Fruit fly (Drosophila melanogaster) whole organism, embryonic: Measurements from ENCODE around the gene Sec61alpha.

ENCODE experiments used
- Atf6 ChIP-seq: fragments of 200-800 bp; sonication (Bioruptor generic); IDR thresholded peaks from 2 replicates; pipeline ENCODE4 v1.3.6; 2022; ENCODE audit warnings: missing biosample characterization, missing genetic modification characterization
- CG10147 ChIP-seq: fragments of 200-800 bp; sonication (Bioruptor generic); optimal IDR thresholded peaks from 2 replicates; lab custom pipeline; 2019; ENCODE audit warnings: missing biosample characterization, mild to moderate bottlenecking, missing genetic modification characterization, moderate library complexity
- CG1024 ChIP-seq: fragments of 200-800 bp; sonication (Bioruptor generic); IDR thresholded peaks from 2 replicates; pipeline ENCODE4 v1.3.6; 2022; ENCODE audit warnings: missing biosample characterization, missing genetic modification characterization
- CG10543 ChIP-seq: fragments of 200-800 bp; sonication (Bioruptor generic); optimal IDR thresholded peaks from 3 replicates; lab custom pipeline; 2017; ENCODE audit warnings: missing biosample characterization, mild to moderate bottlenecking, missing genetic modification characterization, moderate library complexity
- CG10959 ChIP-seq: fragments of 200-800 bp; sonication (Bioruptor generic); IDR thresholded peaks from 2 replicates; pipeline ENCODE4 v1.3.6; 2022; ENCODE audit warnings: missing biosample characterization, missing genetic modification characterization
- CG12219 ChIP-seq: fragments of 200-800 bp; sonication (Bioruptor generic); optimal IDR thresholded peaks from 3 replicates; lab custom pipeline; 2018; ENCODE audit warnings: missing biosample characterization, mild to moderate bottlenecking, missing genetic modification characterization
- CG12942 ChIP-seq: fragments of 200-800 bp; sonication (Bioruptor generic); optimal IDR thresholded peaks from 3 replicates; lab custom pipeline; 2016; ENCODE audit warnings: missing biosample characterization, missing genetic modification characterization
- CG13296 ChIP-seq: fragments of 200-800 bp; sonication (Bioruptor generic); optimal IDR thresholded peaks from 3 replicates; lab custom pipeline; 2018; ENCODE audit warnings: missing biosample characterization, mild to moderate bottlenecking, missing genetic modification characterization
- CG15479 ChIP-seq: fragments of 200-800 bp; sonication (Bioruptor generic); optimal IDR thresholded peaks from 3 replicates; lab custom pipeline; 2019; ENCODE audit warnings: missing biosample characterization, mild to moderate bottlenecking, missing genetic modification characterization, moderate library complexity
- CG15514 ChIP-seq: fragments of 200-800 bp; sonication (Bioruptor generic); optimal IDR thresholded peaks from 3 replicates; lab custom pipeline; 2017; ENCODE audit warnings: missing biosample characterization, missing genetic modification characterization, mild to moderate bottlenecking, moderate library complexity, missing genetic modification reagents
- CG16779 ChIP-seq: fragments of 200-800 bp; sonication (Bioruptor generic); IDR thresholded peaks from 2 replicates; pipeline ENCODE4 v1.3.6; 2022; ENCODE audit warnings: missing biosample characterization, missing genetic modification characterization
- CG16815 ChIP-seq: fragments of 200-800 bp; sonication (Bioruptor generic); optimal IDR thresholded peaks from 3 replicates; lab custom pipeline; 2017; ENCODE audit warnings: missing biosample characterization, mild to moderate bottlenecking, missing genetic modification characterization
- CG17361 ChIP-seq: fragments of 200-800 bp; sonication (Bioruptor generic); IDR thresholded peaks from 3 replicates; pipeline ENCODE4 v1.3.6; 2022; ENCODE audit warnings: missing biosample characterization, missing genetic modification characterization
- CG30431 ChIP-seq: fragments of 200-800 bp; sonication (Bioruptor generic); optimal IDR thresholded peaks from 2 replicates; lab custom pipeline; 2017; ENCODE audit warnings: missing biosample characterization, missing genetic modification characterization
- CG32767 ChIP-seq: fragments of 200-800 bp; sonication (Bioruptor generic); IDR thresholded peaks from 2 replicates; pipeline ENCODE4 v1.3.6; 2022; ENCODE audit warnings: missing biosample characterization, missing genetic modification characterization
- CG5180 ChIP-seq: fragments of 200-800 bp; sonication (Bioruptor generic); optimal IDR thresholded peaks from 3 replicates; lab custom pipeline; 2017; ENCODE audit warnings: missing biosample characterization, missing genetic modification characterization, mild to moderate bottlenecking, moderate library complexity, missing genetic modification reagents
- CkIIα-i1 ChIP-seq: fragments of 200-800 bp; sonication (Bioruptor generic); IDR thresholded peaks from 2 replicates; pipeline ENCODE4 v1.3.6; 2022; ENCODE audit warnings: missing biosample characterization, missing genetic modification characterization
- Deaf1 ChIP-seq: fragments of 200-800 bp; optimal IDR thresholded peaks from 3 replicates; lab custom pipeline; 2019; ENCODE audit warnings: missing biosample characterization, mild to moderate bottlenecking, missing genetic modification characterization, moderate library complexity
- Drgx ChIP-seq: fragments of 200-800 bp; sonication (Bioruptor generic); IDR thresholded peaks from 2 replicates; pipeline ENCODE4 v1.3.6; 2022; ENCODE audit warnings: missing biosample characterization, missing genetic modification characterization
- Fer3 ChIP-seq: fragments of 200-800 bp; sonication (Bioruptor generic); optimal IDR thresholded peaks from 2 replicates; lab custom pipeline; 2018; ENCODE audit warnings: missing biosample characterization, mild to moderate bottlenecking, missing genetic modification characterization, moderate library complexity
- H15 ChIP-seq: fragments of 200-800 bp; sonication (Bioruptor generic); IDR thresholded peaks from 3 replicates; pipeline ENCODE4 v1.3.6; 2022; ENCODE audit warnings: missing biosample characterization, missing genetic modification characterization
- Lim3 ChIP-seq: fragments of 200-800 bp; sonication (Bioruptor generic); IDR thresholded peaks from 2 replicates; pipeline ENCODE4 v1.3.6; 2022; ENCODE audit warnings: missing biosample characterization, missing genetic modification characterization
- Trl ChIP-seq, 3 experiments: fragments of >200 bp in 2 of 3; fragments of 200-800 bp in 1 of 3; sonication (Bioruptor generic) in 1 of 3; optimal IDR thresholded peaks; 2 replicates in 1 of 3; 3 replicates in 2 of 3; lab custom pipeline; 2016 to 2017; ENCODE audit warnings: missing biosample characterization in 1 of 3, missing genetic modification characterization in 1 of 3
- bsh ChIP-seq, 2 experiments: fragments of 200-800 bp; sonication (Bioruptor generic); optimal IDR thresholded peaks; 2 replicates each; lab custom pipeline; 2017 to 2018; ENCODE audit warnings: mild to moderate bottlenecking in 2 of 2, missing biosample characterization in 2 of 2, missing genetic modification characterization in 2 of 2, moderate library complexity in 1 of 2
- cato ChIP-seq: fragments of 200-800 bp; sonication (Bioruptor generic); optimal IDR thresholded peaks from 2 replicates; lab custom pipeline; 2016; ENCODE audit warnings: missing biosample characterization, missing genetic modification characterization, borderline replicate concordance
- caup ChIP-seq: fragments of 200-800 bp; sonication (Bioruptor generic); optimal IDR thresholded peaks from 3 replicates; lab custom pipeline; 2017; ENCODE audit warnings: missing biosample characterization, mild to moderate bottlenecking, missing genetic modification characterization, moderate library complexity; ENCODE audit not compliant: severe bottlenecking
- chm ChIP-seq: fragments of 200-800 bp; sonication (Bioruptor generic); IDR thresholded peaks from 2 replicates; pipeline ENCODE4 v1.3.6; 2022; ENCODE audit warnings: missing biosample characterization, missing genetic modification characterization
- crc ChIP-seq: fragments of 200-800 bp; sonication (Bioruptor generic); optimal IDR thresholded peaks from 2 replicates; lab custom pipeline; 2016; ENCODE audit warnings: missing biosample characterization, missing genetic modification characterization
- dmrt11E ChIP-seq: fragments of 200-800 bp; sonication (Bioruptor generic); optimal IDR thresholded peaks from 3 replicates; lab custom pipeline; 2018; ENCODE audit warnings: missing biosample characterization, mild to moderate bottlenecking, missing genetic modification characterization, moderate library complexity
- exex ChIP-seq: fragments of 200-800 bp; sonication (Bioruptor generic); optimal IDR thresholded peaks from 4 replicates; lab custom pipeline; 2018; ENCODE audit warnings: missing biosample characterization, mild to moderate bottlenecking, missing genetic modification characterization, moderate library complexity
- fd64A ChIP-seq: fragments of 200-800 bp; sonication (Bioruptor generic); optimal IDR thresholded peaks from 3 replicates; lab custom pipeline; 2018; ENCODE audit warnings: missing biosample characterization, mild to moderate bottlenecking, missing genetic modification characterization
- fd96Cb ChIP-seq: fragments of 200-800 bp; sonication (Bioruptor generic); optimal IDR thresholded peaks from 2 replicates; lab custom pipeline; 2018; ENCODE audit warnings: missing biosample characterization, mild to moderate bottlenecking, missing genetic modification characterization, moderate library complexity
- gfzf ChIP-seq: fragments of 200-800 bp; sonication (Bioruptor generic); optimal IDR thresholded peaks from 2 replicates; lab custom pipeline; 2016; ENCODE audit warnings: missing biosample characterization, mild to moderate bottlenecking, missing genetic modification characterization, moderate library complexity
- hbn ChIP-seq: fragments of 200-800 bp; sonication (Bioruptor generic); IDR thresholded peaks from 2 replicates; pipeline ENCODE4 v1.3.6; 2022; ENCODE audit warnings: missing biosample characterization, missing genetic modification characterization; ENCODE audit not compliant: partially characterized antibody
- insv ChIP-seq, 2 experiments: fragments of 200-800 bp; sonication (Bioruptor generic); optimal IDR thresholded peaks; 3 replicates each; lab custom pipeline; 2016 to 2018; ENCODE audit warnings: missing biosample characterization in 2 of 2, missing genetic modification characterization in 2 of 2
- jigr1 ChIP-seq: fragments of 200-800 bp; sonication (Bioruptor generic); IDR thresholded peaks from 3 replicates; pipeline ENCODE4 v1.3.6; 2022; ENCODE audit warnings: missing biosample characterization, missing genetic modification characterization
- klu ChIP-seq: fragments of 200-800 bp; sonication (Bioruptor generic); IDR thresholded peaks from 2 replicates; pipeline ENCODE4 v1.3.6; 2022; ENCODE audit warnings: missing biosample characterization, missing genetic modification characterization
- kni ChIP-seq: fragments of 200-800 bp; sonication (Bioruptor generic); optimal IDR thresholded peaks from 3 replicates; lab custom pipeline; 2017; ENCODE audit warnings: mild to moderate bottlenecking, missing biosample characterization, missing genetic modification reagents, missing genetic modification characterization
- lov ChIP-seq, 2 experiments: fragments of 200-800 bp in 1 of 2; fragments of >200 bp in 1 of 2; sonication (Bioruptor generic) in 1 of 2; IDR thresholded peaks in 1 of 2; optimal IDR thresholded peaks in 1 of 2; 2 replicates in 1 of 2; 3 replicates in 1 of 2; pipeline versions ENCODE4 v1.3.6 to Lab custom; 2017 to 2022; ENCODE audit warnings: missing biosample characterization in 1 of 2, missing genetic modification characterization in 1 of 2
- mirr ChIP-seq: fragments of 200-800 bp; sonication (Bioruptor generic); optimal IDR thresholded peaks from 3 replicates; lab custom pipeline; 2018; ENCODE audit warnings: missing biosample characterization, mild to moderate bottlenecking, missing genetic modification characterization
- rib ChIP-seq: fragments of 200-800 bp; sonication (Bioruptor generic); IDR thresholded peaks from 2 replicates; pipeline ENCODE4 v1.3.6; 2022; ENCODE audit warnings: missing biosample characterization, missing genetic modification characterization
- ro ChIP-seq: fragments of 200-800 bp; sonication (Bioruptor generic); IDR thresholded peaks from 2 replicates; pipeline ENCODE4 v1.3.6; 2022; ENCODE audit warnings: missing biosample characterization, missing genetic modification characterization
- sd ChIP-seq: fragments of 200-800 bp; sonication (Bioruptor generic); optimal IDR thresholded peaks from 3 replicates; lab custom pipeline; 2018; ENCODE audit warnings: missing biosample characterization, mild to moderate bottlenecking, missing genetic modification characterization, moderate library complexity
- stc ChIP-seq: fragments of 200-800 bp; sonication (Bioruptor generic); IDR thresholded peaks from 2 replicates; pipeline ENCODE4 v1.3.6; 2022; ENCODE audit warnings: missing biosample characterization, missing genetic modification characterization
- tio ChIP-seq: fragments of 200-800 bp; sonication (Bioruptor generic); optimal IDR thresholded peaks from 2 replicates; lab custom pipeline; 2017; ENCODE audit warnings: missing biosample characterization, missing genetic modification characterization, inconsistent platforms
- trem ChIP-seq: fragments of 200-800 bp; optimal IDR thresholded peaks from 3 replicates; lab custom pipeline; 2019; ENCODE audit warnings: missing biosample characterization, mild to moderate bottlenecking, missing genetic modification characterization, moderate library complexity
- vnd ChIP-seq: fragments of 200-800 bp; sonication (Bioruptor generic); IDR thresholded peaks from 3 replicates; pipeline ENCODE4 v1.3.6; 2022; ENCODE audit warnings: missing biosample characterization, missing genetic modification characterization; ENCODE audit not compliant: partially characterized antibody
- wdn ChIP-seq: fragments of 200-800 bp; sonication (Bioruptor generic); IDR thresholded peaks from 2 replicates; pipeline ENCODE4 v1.3.6; 2022; ENCODE audit warnings: missing biosample characterization, missing genetic modification characterization
- wor ChIP-seq: fragments of 200-800 bp; sonication (Bioruptor generic); IDR thresholded peaks from 2 replicates; pipeline ENCODE4 v1.3.6; 2022; ENCODE audit warnings: missing biosample characterization, missing genetic modification characterization

The Sec61alpha gene

DNA sequence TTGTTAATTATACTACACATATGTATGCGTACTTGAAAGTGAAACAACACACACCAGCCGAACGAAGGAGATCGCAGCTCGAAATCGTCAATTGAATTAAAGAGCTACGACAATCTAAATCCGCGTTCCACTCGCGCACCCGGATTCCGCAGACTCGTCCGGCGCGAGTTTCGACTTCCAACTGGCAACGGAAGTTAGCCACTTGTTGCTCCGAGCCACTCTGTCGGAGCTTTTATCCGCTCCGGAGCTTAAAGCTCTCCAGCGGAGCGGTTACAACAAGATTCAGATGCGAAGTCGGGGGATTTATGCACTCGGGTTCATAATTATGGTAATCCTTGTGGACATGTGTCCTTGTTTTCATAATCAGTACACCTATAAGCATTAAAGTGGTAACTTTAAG is 14.9 kb downstream of the Sec61alpha start, which contains the start of gene Rchy1 (continued):
- no peak for TF ChIP-seq Lim3 (GFP tag; lab: Robert Waterston, UW)
- TF ChIP-seq chm (GFP tag; lab: Robert Waterston, UW): peak; percentile 77; the same call in 1 of the 2 replicates
- TF ChIP-seq mirr (GFP tag; lab: Kevin White, UChicago): peak; percentile 81
- TF ChIP-seq Fer3 (tag; lab: Kevin White, UChicago): peak; percentile 27
- no peak for TF ChIP-seq trem (tag; lab: Kevin White, UChicago)
- TF ChIP-seq wdn (GFP tag; lab: Robert Waterston, UW): no peak
- TF ChIP-seq CG16815 (GFP tag; lab: Kevin White, UChicago): no peak
- TF ChIP-seq CkIIα-i1 (GFP tag; lab: Robert Waterston, UW): no peak
- TF ChIP-seq CG10959 (GFP tag; lab: Robert Waterston, UW): no peak
- TF ChIP-seq CG15514 (GFP tag; lab: Kevin White, UChicago): peak; percentile 64
- TF ChIP-seq fd96Cb (tag; lab: Kevin White, UChicago): no peak
- TF ChIP-seq CG32767 (GFP tag; lab: Robert Waterston, UW): peak; percentile 13; the same call in 1 of the 2 replicates
- no peak for TF ChIP-seq cato (GFP tag; lab: Kevin White, UChicago)
- no peak for TF ChIP-seq vnd (GFP tag; lab: Robert Waterston, UW)
- no peak for TF ChIP-seq crc (GFP tag; lab: Kevin White, UChicago)
- TF ChIP-seq sd (tag; lab: Kevin White, UChicago): peak; percentile 34
- TF ChIP-seq CG16779 (GFP tag; lab: Robert Waterston, UW): 0 out of 2 replicates have a peak, but pooled peaks have one; percentile 18
- TF ChIP-seq ro (GFP tag; lab: Robert Waterston, UW): no peak
- TF ChIP-seq wor (GFP tag; lab: Robert Waterston, UW): no peak
- TF ChIP-seq CG1024 (GFP tag; lab: Robert Waterston, UW): no peak
- TF ChIP-seq CG10543 (GFP tag; lab: Kevin White, UChicago): peak; percentile 33
- TF ChIP-seq CG17361 (GFP tag; lab: Robert Waterston, UW): no peak
- peak; percentile 79 for TF ChIP-seq Deaf1 (tag; lab: Kevin White, UChicago)
- no peak for TF ChIP-seq dmrt11E (tag; lab: Kevin White, UChicago)
- peak; percentile 41 for TF ChIP-seq Atf6 (GFP tag; lab: Robert Waterston, UW)
- TF ChIP-seq klu (GFP tag; lab: Robert Waterston, UW): no peak
- peak; percentile 47 for TF ChIP-seq CG5180 (GFP tag; lab: Kevin White, UChicago)
- TF ChIP-seq hbn: no peak
- TF ChIP-seq rib (GFP tag; lab: Robert Waterston, UW): 0 out of 2 replicates have a peak, but pooled peaks have one; percentile 37
- TF ChIP-seq tio (GFP tag; lab: Kevin White, UChicago): no peak
- no peak for TF ChIP-seq Trl (optimal IDR thresholded peaks at IDR 0.05; lab: Kevin White, UChicago)
- peak; percentile 20 for TF ChIP-seq Trl (GFP tag; optimal IDR thresholded peaks at IDR 0.05; lab: Kevin White, UChicago)
- TF ChIP-seq CG12219 (GFP tag; lab: Kevin White, UChicago): peak; percentile 36
- no peak for TF ChIP-seq CG12942 (GFP tag; lab: Kevin White, UChicago)
- no peak for TF ChIP-seq Drgx (GFP tag; lab: Robert Waterston, UW)
- TF ChIP-seq CG30431 (GFP tag; lab: Kevin White, UChicago): no peak
- TF ChIP-seq H15: no peak
- no peak for TF ChIP-seq jigr1 (GFP tag; lab: Robert Waterston, UW)
- TF ChIP-seq lov (optimal IDR thresholded peaks at IDR 0.05; lab: Kevin White, UChicago): no peak
- TF ChIP-seq lov (GFP tag; IDR thresholded peaks at IDR 0.05; lab: Robert Waterston, UW): no peak
- TF ChIP-seq bsh (GFP tag; optimal IDR thresholded peaks at IDR 0.05; lab: Kevin White, UChicago): peak in 1 of 2 experiments; percentile 0
- TF ChIP-seq kni (GFP tag; lab: Kevin White, UChicago): no peak
- TF ChIP-seq CG13296 (GFP tag; lab: Kevin White, UChicago): peak; percentile 70
- TF ChIP-seq CG10147 (GFP tag; lab: Kevin White, UChicago): peak; percentile 32
- peak; percentile 76 for TF ChIP-seq caup (GFP tag; lab: Kevin White, UChicago)
- TF ChIP-seq exex (tag; lab: Kevin White, UChicago): no peak
- TF ChIP-seq stc: peak; percentile 61; the same call in 1 of the 2 replicates
- peak; percentile 9 for TF ChIP-seq fd64A (GFP tag; lab: Kevin White, UChicago)
- no peak for TF ChIP-seq gfzf (GFP tag; lab: Kevin White, UChicago)
- no peak for TF ChIP-seq insv (GFP tag; optimal IDR thresholded peaks at IDR 0.05; lab: Kevin White, UChicago)
- TF ChIP-seq CG15479 (GFP tag; lab: Kevin White, UChicago): no peak
